Worm (Caenorhabditis elegans) whole organism, dauer: ENCODE data around the gene swip-10.

Experiments
- unc-62 ChIP-seq: sonication (generic microtip); optimal IDR thresholded peaks from 2 replicates; lab custom pipeline; 2017; ENCODE audit warnings: missing biosample characterization, missing genetic modification reagents, missing genetic modification characterization

swip-10 gene

ce11 chrX:2079536-2079935, 38.5 kb downstream of the swip-10 start, which contains the start of gene F49H12.4:
F49H12.4 (plus strand) TSS chrX:2079836.
- TF ChIP-seq unc-62 (GFP tag; lab: Kevin White, UChicago), result no peak

DNA sequence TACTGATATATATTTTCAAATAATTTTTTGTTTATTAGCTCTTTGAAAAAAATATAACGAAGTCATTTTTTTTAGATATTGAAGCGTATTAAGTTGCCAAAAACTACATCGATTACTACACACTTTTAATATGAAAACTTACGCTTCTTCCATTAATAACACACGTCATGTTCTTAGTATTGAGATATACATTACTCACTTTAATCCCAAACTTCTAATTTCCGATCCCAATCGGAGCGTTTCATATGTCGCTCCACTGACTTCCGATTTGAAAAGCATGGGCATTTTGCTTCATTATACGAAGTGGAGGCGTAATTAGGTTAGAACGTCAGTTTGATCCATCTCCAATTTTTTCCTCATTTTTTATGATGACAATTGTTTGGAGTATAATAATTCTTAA, 39.2 kb downstream of the swip-10 start:
- TF ChIP-seq unc-62 (GFP tag; lab: Kevin White, UChicago), result no peak

DNA sequence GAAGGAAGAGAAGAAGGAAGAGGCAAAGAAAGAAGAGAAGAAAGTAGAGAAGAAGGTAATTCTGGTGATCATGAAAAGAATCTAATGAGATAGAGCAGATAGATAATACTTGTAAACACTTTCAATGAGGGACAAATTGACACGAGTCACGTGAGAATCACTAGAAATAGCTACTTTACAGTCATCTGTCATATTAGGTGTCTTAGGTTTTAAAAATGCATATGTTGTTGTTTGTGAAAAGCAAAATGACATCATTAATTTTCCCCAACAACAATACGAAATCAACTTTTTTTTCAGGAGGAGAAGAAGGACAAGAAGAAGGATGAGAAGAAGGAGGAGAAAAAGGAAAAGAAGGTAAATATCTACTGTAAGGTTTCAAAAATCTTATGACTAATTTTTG, 42.9 kb downstream of the swip-10 start:
- TF ChIP-seq unc-62 (GFP tag; lab: Kevin White, UChicago), result no peak

- no peak for TF ChIP-seq unc-62 (GFP tag; lab: Kevin White, UChicago)
Measured at ce11 chrX:2074055-2074454, 44.0 kb downstream of the swip-10 start, which contains the start of gene txdc-12.2. txdc-12.2 (plus strand) TSS chrX:2074450.

DNA sequence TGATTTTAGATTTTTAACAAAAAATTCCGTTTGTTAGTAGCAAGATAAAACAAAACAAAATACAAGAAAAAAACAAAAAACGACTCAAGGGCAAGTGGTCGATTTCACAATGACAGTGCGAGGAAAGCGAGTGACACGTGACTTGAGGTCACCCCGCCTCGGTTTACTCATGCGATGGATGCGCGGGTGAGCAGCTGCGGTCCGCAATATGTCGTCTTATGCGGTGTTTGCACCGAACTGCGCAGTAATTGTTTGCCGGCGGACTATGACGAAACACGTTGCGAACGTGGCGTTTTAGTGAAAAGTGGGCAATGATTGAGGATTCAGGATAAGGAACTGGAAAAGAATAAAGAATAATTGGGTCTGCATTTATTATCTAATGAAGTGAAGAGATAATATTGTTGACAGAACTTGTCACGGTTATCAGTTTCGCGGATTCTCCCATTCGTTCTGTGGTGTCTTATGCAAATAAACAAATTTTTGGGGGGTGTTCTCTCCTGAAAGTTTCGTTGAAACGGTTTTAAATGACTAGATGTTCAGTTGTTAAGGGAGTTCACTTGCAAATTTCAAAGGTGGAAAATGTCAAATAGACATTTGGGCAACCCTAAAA, 46.6 kb downstream of the swip-10 start:
- TF ChIP-seq unc-62 (GFP tag; lab: Kevin White, UChicago), result no peak

- TF ChIP-seq unc-62 (GFP tag; lab: Kevin White, UChicago), result no peak
Measured at ce11 chrX:2070418-2070996, 47.6 kb downstream of the swip-10 start, which contains the start of gene acl-4. acl-4 (minus strand) TSS chrX:2070444.

- no peak for TF ChIP-seq unc-62 (GFP tag; lab: Kevin White, UChicago)
Measured at ce11 chrX:2068294-2068693, 49.8 kb downstream of the swip-10 start.

DNA sequence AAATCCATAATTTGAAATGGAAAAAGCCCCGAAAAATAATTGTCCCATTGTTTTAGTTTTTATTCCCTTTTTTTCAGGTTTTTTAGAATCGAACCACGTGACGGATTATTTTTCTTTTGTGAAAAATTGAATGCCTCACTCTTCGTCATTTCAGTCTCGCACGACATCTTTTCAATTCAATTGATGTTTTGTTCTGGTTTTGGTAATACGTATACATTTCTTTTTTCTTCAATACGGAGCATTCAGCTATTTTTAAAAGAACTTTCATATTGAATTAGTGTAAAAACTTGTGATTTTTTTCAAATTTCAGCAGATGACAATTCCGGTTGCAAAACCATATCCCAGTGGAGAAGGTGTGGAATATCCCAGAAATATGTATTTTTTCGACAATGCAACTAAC, 53.3 kb downstream of the swip-10 start, which contains the start of gene F49H12.7:
TSS of gene F49H12.7 (plus strand) at position 301 of the 400 bp plus-strand sequence.
- no peak for TF ChIP-seq unc-62 (GFP tag; lab: Kevin White, UChicago)
